Fruit fly (Drosophila melanogaster): ENCODE data around the gene RpS3.

The RpS3 gene

dm6 chr3R:23315630-23316029 is 43.0 kb upstream of the RpS3 start:
- peak; percentile 21 for TF ChIP-seq CG9948 (tag; optimal IDR thresholded peaks at IDR 0.05)
- TF ChIP-seq CG8159 (tag; optimal IDR thresholded peaks at IDR 0.05): peak; percentile 3
- TF ChIP-seq CG17806 (tag; optimal IDR thresholded peaks at IDR 0.05): peak; percentile 14
- TF ChIP-seq EcR (GFP tag; optimal IDR thresholded peaks at IDR 0.05): no peak
- peak; percentile 39 for TF ChIP-seq CG14655 (GFP tag; optimal IDR thresholded peaks at IDR 0.05)
- peak; percentile 34 for TF ChIP-seq CG8301 (tag; optimal IDR thresholded peaks at IDR 0.05)

- TF ChIP-seq Ets98B (GFP tag; IDR thresholded peaks at IDR 0.05): no peak
- TF ChIP-seq EcR (GFP tag; optimal IDR thresholded peaks at IDR 0.05): no peak
- TF ChIP-seq CG13204 (GFP tag; optimal IDR thresholded peaks at IDR 0.05): no peak
- no peak for TF ChIP-seq D1 (tag; optimal IDR thresholded peaks at IDR 0.05)
- no peak for TF ChIP-seq CG15710 (tag; optimal IDR thresholded peaks at IDR 0.05)
- no peak for TF ChIP-seq CG17806 (tag; optimal IDR thresholded peaks at IDR 0.05)
- TF ChIP-seq rn (GFP tag; IDR thresholded peaks at IDR 0.05): no peak
- TF ChIP-seq CG8159 (tag; optimal IDR thresholded peaks at IDR 0.05): no peak
- no peak for TF ChIP-seq CG32121 (GFP tag; IDR thresholded peaks at IDR 0.05)
- no peak for TF ChIP-seq Snoo (tag; optimal IDR thresholded peaks at IDR 0.05)
- no peak for TF ChIP-seq CG34367 (tag; optimal IDR thresholded peaks at IDR 0.05)
- TF ChIP-seq Pif1A (GFP tag; optimal IDR thresholded peaks at IDR 0.05): no peak
Observed at dm6 chr3R:23316867-23317266, 41.7 kb upstream of the RpS3 start.

dm6 chr3R:23318928-23319327 is 39.7 kb upstream of the RpS3 start:
- no peak for TF ChIP-seq rn (GFP tag; IDR thresholded peaks at IDR 0.05)
- TF ChIP-seq CG17806 (tag; optimal IDR thresholded peaks at IDR 0.05): peak; percentile 15
- TF ChIP-seq CG4496 (GFP tag; IDR thresholded peaks at IDR 0.05): peak; percentile 54; the same call in 2 of the 3 replicates
- TF ChIP-seq fd96Ca (GFP tag; IDR thresholded peaks at IDR 0.05): peak; percentile 46; the same call in 1 of the 3 replicates
- peak; percentile 47 for TF ChIP-seq Pif1B (GFP tag; optimal IDR thresholded peaks at IDR 0.05)
- TF ChIP-seq CG34367 (tag; optimal IDR thresholded peaks at IDR 0.05): no peak
- peak; percentile 72 for TF ChIP-seq CG12605 (GFP tag; IDR thresholded peaks at IDR 0.05)
- no peak for TF ChIP-seq Snoo (tag; optimal IDR thresholded peaks at IDR 0.05)
- TF ChIP-seq EcR (GFP tag; optimal IDR thresholded peaks at IDR 0.05): no peak
- peak; percentile 31 for TF ChIP-seq CG8159 (tag; optimal IDR thresholded peaks at IDR 0.05)
- TF ChIP-seq Pif1A (GFP tag; optimal IDR thresholded peaks at IDR 0.05): peak; percentile 65
- no peak for TF ChIP-seq CG10348 (GFP tag; IDR thresholded peaks at IDR 0.05)
- peak; percentile 33 for TF ChIP-seq CG13204 (GFP tag; optimal IDR thresholded peaks at IDR 0.05)
- TF ChIP-seq CG15710 (tag; optimal IDR thresholded peaks at IDR 0.05): peak; percentile 35
- peak; percentile 58 for TF ChIP-seq CG14655 (GFP tag; optimal IDR thresholded peaks at IDR 0.05)
- peak; percentile 55 for TF ChIP-seq gl (tag; optimal IDR thresholded peaks at IDR 0.05)
- TF ChIP-seq CG8301 (tag; optimal IDR thresholded peaks at IDR 0.05): peak; percentile 26

dm6 chr3R:23320251-23320650 is 38.4 kb upstream of the RpS3 start:
- TF ChIP-seq CG8159 (tag; optimal IDR thresholded peaks at IDR 0.05): no peak
- TF ChIP-seq Snoo (tag; optimal IDR thresholded peaks at IDR 0.05): no peak
- TF ChIP-seq CG9948 (tag; optimal IDR thresholded peaks at IDR 0.05): no peak
- TF ChIP-seq CG10348 (GFP tag; IDR thresholded peaks at IDR 0.05): no peak
- no peak for TF ChIP-seq EcR (GFP tag; optimal IDR thresholded peaks at IDR 0.05)
- no peak for TF ChIP-seq CG4496 (GFP tag; IDR thresholded peaks at IDR 0.05)
- no peak for TF ChIP-seq CG13204 (GFP tag; optimal IDR thresholded peaks at IDR 0.05)
- TF ChIP-seq CG14655 (GFP tag; optimal IDR thresholded peaks at IDR 0.05): no peak
- no peak for TF ChIP-seq Ets98B (GFP tag; IDR thresholded peaks at IDR 0.05)
- no peak for TF ChIP-seq CG17806 (tag; optimal IDR thresholded peaks at IDR 0.05)
- no peak for TF ChIP-seq rn (GFP tag; IDR thresholded peaks at IDR 0.05)
- TF ChIP-seq CG15710 (tag; optimal IDR thresholded peaks at IDR 0.05): no peak
- TF ChIP-seq Pif1B (GFP tag; optimal IDR thresholded peaks at IDR 0.05): no peak
- TF ChIP-seq CG12605 (GFP tag; IDR thresholded peaks at IDR 0.05): no peak
- no peak for TF ChIP-seq gl (tag; optimal IDR thresholded peaks at IDR 0.05)
- TF ChIP-seq CG32121 (GFP tag; IDR thresholded peaks at IDR 0.05): no peak

- TF ChIP-seq CG8301 (tag; optimal IDR thresholded peaks at IDR 0.05): peak; percentile 64
- no peak for TF ChIP-seq CG34367 (tag; optimal IDR thresholded peaks at IDR 0.05)
- no peak for TF ChIP-seq D1 (tag; optimal IDR thresholded peaks at IDR 0.05)
- TF ChIP-seq Ets98B (GFP tag; IDR thresholded peaks at IDR 0.05): no peak
- no peak for TF ChIP-seq CG32121 (GFP tag; IDR thresholded peaks at IDR 0.05)
- TF ChIP-seq CG14655 (GFP tag; optimal IDR thresholded peaks at IDR 0.05): peak; percentile 55
- TF ChIP-seq CG10348 (GFP tag; IDR thresholded peaks at IDR 0.05): no peak
- peak; percentile 6 for TF ChIP-seq CG8159 (tag; optimal IDR thresholded peaks at IDR 0.05)
- TF ChIP-seq CG15710 (tag; optimal IDR thresholded peaks at IDR 0.05): no peak
- peak; percentile 51; the same call in 2 of the 3 replicates for TF ChIP-seq fd96Ca (GFP tag; IDR thresholded peaks at IDR 0.05)
- peak; percentile 10 for TF ChIP-seq Pif1A (GFP tag; optimal IDR thresholded peaks at IDR 0.05)
- no peak for TF ChIP-seq CG17806 (tag; optimal IDR thresholded peaks at IDR 0.05)
- peak; percentile 35; the same call in 1 of the 3 replicates for TF ChIP-seq CG4496 (GFP tag; IDR thresholded peaks at IDR 0.05)
- TF ChIP-seq Pif1B (GFP tag; optimal IDR thresholded peaks at IDR 0.05): no peak
- TF ChIP-seq rn (GFP tag; IDR thresholded peaks at IDR 0.05): no peak
- TF ChIP-seq gl (tag; optimal IDR thresholded peaks at IDR 0.05): no peak
- TF ChIP-seq Snoo (tag; optimal IDR thresholded peaks at IDR 0.05): no peak
- TF ChIP-seq CG13204 (GFP tag; optimal IDR thresholded peaks at IDR 0.05): peak; percentile 49
- TF ChIP-seq CG12605 (GFP tag; IDR thresholded peaks at IDR 0.05): no peak
- TF ChIP-seq EcR (GFP tag; optimal IDR thresholded peaks at IDR 0.05): peak; percentile 48
- TF ChIP-seq CG9948 (tag; optimal IDR thresholded peaks at IDR 0.05): peak; percentile 4
Observed at dm6 chr3R:23323639-23324350, 34.8 kb upstream of the RpS3 start.

- TF ChIP-seq CG13204 (GFP tag; optimal IDR thresholded peaks at IDR 0.05): peak; percentile 62
- TF ChIP-seq Pif1A (GFP tag; optimal IDR thresholded peaks at IDR 0.05): no peak
Observed at dm6 chr3R:23325710-23326109, 32.9 kb upstream of the RpS3 start.

All from whole organism, pupa.